Worm (Caenorhabditis elegans): ENCODE measurements around the gene ZK377.15.

ZK377.15 gene

DNA sequence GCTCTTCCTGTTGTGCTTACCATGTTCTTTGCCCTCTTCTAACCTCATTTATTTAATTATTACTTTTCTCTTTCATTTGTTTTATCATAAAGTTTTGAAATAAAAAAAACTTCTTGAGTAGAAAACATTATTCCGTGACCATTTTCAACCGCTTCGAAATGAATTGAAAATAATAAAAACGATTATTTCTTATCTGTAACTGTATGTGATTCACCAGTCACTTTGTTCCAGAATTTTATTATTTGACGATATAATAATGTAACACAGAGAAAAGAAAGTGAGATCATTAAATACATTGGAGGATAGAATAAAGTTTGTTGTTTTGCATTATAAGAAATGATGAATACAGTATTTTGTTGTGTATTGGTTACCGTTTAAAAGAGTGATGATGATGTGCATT, 39.4 kb upstream of the ZK377.15 start:
- TF ChIP-seq pha-4 (tag; optimal IDR thresholded peaks at IDR 0.05) (peak; percentile 41), fkh-10 (GFP tag; optimal IDR thresholded peaks at IDR 0.05) (no peak), mml-1 (tag; optimal IDR thresholded peaks at IDR 0.05) (no peak), ceh-82 (tag; optimal IDR thresholded peaks at IDR 0.05) (no peak), nhr-23 (tag; optimal IDR thresholded peaks at IDR 0.05) (no peak), nhr-67 (tag; optimal IDR thresholded peaks at IDR 0.05) (no peak), pqm-1 (tag; optimal IDR thresholded peaks at IDR 0.05) (peak; percentile 70), egl-27 (tag; optimal IDR thresholded peaks at IDR 0.05) (no peak), nhr-237 (tag; optimal IDR thresholded peaks at IDR 0.05) (no peak), elt-2 (tag; optimal IDR thresholded peaks at IDR 0.05) (peak; percentile 59)

- TF ChIP-seq nhr-237 (tag; optimal IDR thresholded peaks at IDR 0.05) (no peak), hmg-11 (tag; optimal IDR thresholded peaks at IDR 0.05) (no peak), egl-5 (tag; optimal IDR thresholded peaks at IDR 0.05) (no peak), unc-62 (GFP tag; optimal IDR thresholded peaks at IDR 0.05) (no peak), ztf-4 (tag; optimal IDR thresholded peaks at IDR 0.05) (no peak), nhr-67 (tag; optimal IDR thresholded peaks at IDR 0.05) (no peak)
These were observed 37.3 kb upstream of the ZK377.15 start for ce11 chrX:3503025-3503424.

ce11 chrX:3500903-3501302, 35.2 kb upstream of the ZK377.15 start:
- TF ChIP-seq nhr-25 (tag; optimal IDR thresholded peaks at IDR 0.05) (no peak), nhr-77 (tag; optimal IDR thresholded peaks at IDR 0.05) (no peak), mdl-1 (tag; optimal IDR thresholded peaks at IDR 0.05) (no peak), unc-39 (tag; optimal IDR thresholded peaks at IDR 0.05) (no peak), snpc-4 (tag; optimal IDR thresholded peaks at IDR 0.05) (no peak), elt-2 (tag; optimal IDR thresholded peaks at IDR 0.05) (peak; percentile 87), ceh-16 (tag; optimal IDR thresholded peaks at IDR 0.05) (no peak), pqm-1 (tag; optimal IDR thresholded peaks at IDR 0.05) (peak; percentile 90), jun-1 (tag; optimal IDR thresholded peaks at IDR 0.05) (no peak), nhr-237 (tag; optimal IDR thresholded peaks at IDR 0.05) (no peak), nfya-1 (tag; optimal IDR thresholded peaks at IDR 0.05; ENCODE audit: insufficient read depth) (no peak), nhr-28 (tag; optimal IDR thresholded peaks at IDR 0.05) (no peak), ceh-82 (tag; optimal IDR thresholded peaks at IDR 0.05) (no peak), eor-1 (tag; optimal IDR thresholded peaks at IDR 0.05) (no peak)

ce11 chrX:3500357-3500756, 34.7 kb upstream of the ZK377.15 start:
- TF ChIP-seq snpc-4 (tag; optimal IDR thresholded peaks at IDR 0.05) (no peak), pha-4 (tag; optimal IDR thresholded peaks at IDR 0.05) (no peak), ZK546.5 (tag; optimal IDR thresholded peaks at IDR 0.05) (no peak), ztf-4 (tag; optimal IDR thresholded peaks at IDR 0.05) (no peak), unc-39 (tag; optimal IDR thresholded peaks at IDR 0.05) (no peak), mml-1 (tag; optimal IDR thresholded peaks at IDR 0.05) (no peak), mdl-1 (tag; optimal IDR thresholded peaks at IDR 0.05) (no peak), nhr-77 (tag; optimal IDR thresholded peaks at IDR 0.05) (no peak), nhr-43 (tag; optimal IDR thresholded peaks at IDR 0.05; ENCODE audit: poor library complexity, severe bottlenecking) (no peak), jun-1 (tag; optimal IDR thresholded peaks at IDR 0.05) (no peak), ceh-82 (tag; optimal IDR thresholded peaks at IDR 0.05) (no peak), ama-1 (optimal IDR thresholded peaks at IDR 0.05) (no peak), nhr-76 (tag; optimal IDR thresholded peaks at IDR 0.05) (no peak), tbx-2 (tag; optimal IDR thresholded peaks at IDR 0.05) (no peak)

DNA sequence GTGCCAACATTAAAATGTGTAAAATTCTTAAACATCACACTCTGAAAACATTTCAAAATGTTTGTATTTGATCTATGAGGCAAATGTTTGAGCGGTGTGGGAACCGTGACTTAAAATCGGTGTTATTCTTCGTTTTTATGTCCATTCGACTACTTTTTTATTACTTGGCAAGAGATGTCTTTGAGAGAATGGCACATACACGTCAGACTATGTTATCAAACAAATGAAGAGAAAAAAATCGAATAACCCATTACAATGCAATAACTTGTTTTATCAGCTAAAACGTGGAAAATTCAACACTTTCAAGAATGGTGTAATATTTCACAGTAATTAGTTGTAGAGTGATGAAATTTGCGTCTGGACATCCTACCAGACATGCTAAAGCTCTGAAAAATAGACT, 34.2 kb upstream of the ZK377.15 start:
- peak; percentile 72 for TF ChIP-seq elt-2 (tag; optimal IDR thresholded peaks at IDR 0.05)
- no peak for TF ChIP-seq mdl-1 (tag; optimal IDR thresholded peaks at IDR 0.05)
- no peak for TF ChIP-seq ztf-11 (tag; optimal IDR thresholded peaks at IDR 0.05)
- TF ChIP-seq jun-1 (tag; optimal IDR thresholded peaks at IDR 0.05) = peak; percentile 14
- no peak for TF ChIP-seq nhr-25 (tag; optimal IDR thresholded peaks at IDR 0.05)
- TF ChIP-seq hmg-11 (tag; optimal IDR thresholded peaks at IDR 0.05) = no peak
- TF ChIP-seq pqm-1 (tag; optimal IDR thresholded peaks at IDR 0.05) = peak; percentile 59

ce11 chrX:3498953-3499352, 33.3 kb upstream of the ZK377.15 start, which contains the start of gene C12D12.1:
Gene C12D12.1, plus strand, starts transcription at chrX:3499253.
- no peak for TF ChIP-seq ceh-16 (tag; optimal IDR thresholded peaks at IDR 0.05)
- TF ChIP-seq pqm-1 (tag; optimal IDR thresholded peaks at IDR 0.05) = peak; percentile 16
- peak; percentile 24 for TF ChIP-seq elt-2 (tag; optimal IDR thresholded peaks at IDR 0.05)
